Fruit fly (Drosophila melanogaster) whole organism: Measurements from ENCODE around the gene CG13675.

Experiments used
- CG8478 ChIP-seq: fragments of >200 bp; optimal IDR thresholded peaks from 2 replicates; lab custom pipeline; 2018; ENCODE audit warnings: inconsistent platforms
- Dll ChIP-seq: fragments of >200 bp; optimal IDR thresholded peaks from 2 replicates; lab custom pipeline; 2017
- pan ChIP-seq: fragments of >200 bp; optimal IDR thresholded peaks from 2 replicates; lab custom pipeline; 2017

dm6 chr3L:8150284-8150683 is 15.0 kb downstream of the CG13675 start:
- no peak for TF ChIP-seq CG8478 (lab: Kevin White, UChicago)
- no peak for TF ChIP-seq pan
- no peak for TF ChIP-seq Dll (lab: Kevin White, UChicago)
